Worm (Caenorhabditis elegans): ENCODE results near the gene slc-36.3.

slc-36.3 gene

ce11 chrV:20498980-20499379, 45.0 kb downstream of the slc-36.3 start, which contains the start of gene dct-16 (continued):
- TF ChIP-seq C06A6.2 (GFP tag; conservative IDR thresholded peaks at IDR 0.05) (no peak), C17E4.6 (GFP tag; IDR thresholded peaks at IDR 0.05) (no peak), F22D6.2 (tag; optimal IDR thresholded peaks at IDR 0.05) (no peak), nfya-1 (tag; optimal IDR thresholded peaks at IDR 0.05; ENCODE audit: borderline replicate concordance, insufficient read depth) (no peak), efl-1 (GFP tag; optimal IDR thresholded peaks at IDR 0.05) (no peak), rcor-1 (GFP tag; IDR thresholded peaks at IDR 0.05) (no peak), let-607 (tag; optimal IDR thresholded peaks at IDR 0.05) (peak; percentile 95 to 97), rpc-1 (optimal IDR thresholded peaks at IDR 0.05) (no peak), rpc-1 (tag; optimal IDR thresholded peaks at IDR 0.05) (no peak), F10E7.11 (tag; optimal IDR thresholded peaks at IDR 0.05) (no peak), K12H6.12 (tag; optimal IDR thresholded peaks at IDR 0.05) (no peak), Y95B8A.8 (GFP tag; IDR thresholded peaks at IDR 0.05) (no peak), madf-10 (tag; optimal IDR thresholded peaks at IDR 0.05) (no peak), hlh-12 (tag; optimal IDR thresholded peaks at IDR 0.05) (no peak), madf-6 (GFP tag; IDR thresholded peaks at IDR 0.05) (no peak), bed-2 (GFP tag; IDR thresholded peaks at IDR 0.05) (no peak), F52B5.7 (tag; optimal IDR thresholded peaks at IDR 0.05) (no peak), ceh-58 (GFP tag; IDR thresholded peaks at IDR 0.05) (no peak), nfya-2 (GFP tag; IDR thresholded peaks at IDR 0.05) (no peak), hmg-1.2 (GFP tag; IDR thresholded peaks at IDR 0.05) (no peak), madf-3 (GFP tag; IDR thresholded peaks at IDR 0.05) (no peak), ama-1 (optimal IDR thresholded peaks at IDR 0.05) (no peak), ama-1 (GFP tag; optimal IDR thresholded peaks at IDR 0.05) (no peak), him-1 (tag; optimal IDR thresholded peaks at IDR 0.05) (no peak), nhr-120 (GFP tag; IDR thresholded peaks at IDR 0.05) (no peak), B0336.3 (GFP tag; IDR thresholded peaks at IDR 0.05) (no peak), sptf-2 (GFP tag; optimal IDR thresholded peaks at IDR 0.05) (no peak), repo-1 (tag; optimal IDR thresholded peaks at IDR 0.05) (no peak), nhr-90 (tag; optimal IDR thresholded peaks at IDR 0.05) (peak; percentile 44), Y56A3A.18 (GFP tag; IDR thresholded peaks at IDR 0.05) (no peak), xnd-1 (tag; optimal IDR thresholded peaks at IDR 0.05) (no peak), madf-8 (GFP tag; conservative IDR thresholded peaks at IDR 0.05) (no peak), ztf-18 (tag; optimal IDR thresholded peaks at IDR 0.05) (no peak), ceh-40 (GFP tag; IDR thresholded peaks at IDR 0.05) (no peak), snpc-4 (GFP tag; optimal IDR thresholded peaks at IDR 0.05) (no peak), snpc-4 (tag; optimal IDR thresholded peaks at IDR 0.05) (no peak), F37B4.10 (GFP tag; IDR thresholded peaks at IDR 0.05) (no peak), unc-130 (GFP tag; optimal IDR thresholded peaks at IDR 0.05) (no peak), ztf-22 (GFP tag; optimal IDR thresholded peaks at IDR 0.05) (peak; percentile 26), Y53F4B.3 (GFP tag; IDR thresholded peaks at IDR 0.05) (no peak), ztf-28 (GFP tag; IDR thresholded peaks at IDR 0.05) (no peak), attf-6 (GFP tag; IDR thresholded peaks at IDR 0.05) (no peak), unc-62 (GFP tag; optimal IDR thresholded peaks at IDR 0.05) (no peak), K11D2.4 (GFP tag; IDR thresholded peaks at IDR 0.05) (no peak), egl-44 (GFP tag; IDR thresholded peaks at IDR 0.05) (0 out of 2 replicates have a peak, but pooled peaks have one; percentile 47), mel-28 (tag; optimal IDR thresholded peaks at IDR 0.05; ENCODE audit: borderline replicate concordance) (no peak), lir-1 (GFP tag; conservative IDR thresholded peaks at IDR 0.05) (no peak), ceh-100 (GFP tag; IDR thresholded peaks at IDR 0.05) (no peak), snpc-1.3 (tag; optimal IDR thresholded peaks at IDR 0.05; ENCODE audit: insufficient read depth) (no peak), lag-1 (GFP tag; IDR thresholded peaks at IDR 0.05) (no peak), dox-1 (GFP tag; IDR thresholded peaks at IDR 0.05) (no peak), ztf-26 (tag; optimal IDR thresholded peaks at IDR 0.05) (no peak)

Data from whole organism, young adult.